Worm (Caenorhabditis elegans): Measurements from ENCODE around the gene C45G9.6.

DNA sequence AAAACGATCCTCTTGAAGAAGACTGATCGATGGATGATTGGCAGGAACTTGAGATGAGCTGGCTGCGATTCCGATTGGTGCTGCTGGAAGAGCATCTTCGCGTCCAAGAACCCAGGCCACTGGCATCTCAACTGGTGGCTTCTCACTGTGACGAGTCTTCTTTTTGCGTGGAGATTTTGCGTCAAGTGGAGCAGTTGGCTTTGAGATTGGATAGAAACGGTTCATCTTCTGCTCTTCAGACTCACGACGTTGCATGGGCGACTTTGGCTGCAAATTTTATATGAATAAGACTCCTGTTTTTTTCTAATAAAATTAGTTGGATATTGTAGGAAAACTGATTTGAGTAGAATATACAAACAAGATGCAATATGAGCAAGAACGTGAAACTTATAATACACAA lies 25.5 kb upstream of the C45G9.6 start:
- TF ChIP-seq pqm-1 (tag; optimal IDR thresholded peaks at IDR 0.05) (no peak), tbx-2 (tag; optimal IDR thresholded peaks at IDR 0.05) (no peak)
